Worm (Caenorhabditis elegans): ENCODE data around the gene acs-15.

DNA sequence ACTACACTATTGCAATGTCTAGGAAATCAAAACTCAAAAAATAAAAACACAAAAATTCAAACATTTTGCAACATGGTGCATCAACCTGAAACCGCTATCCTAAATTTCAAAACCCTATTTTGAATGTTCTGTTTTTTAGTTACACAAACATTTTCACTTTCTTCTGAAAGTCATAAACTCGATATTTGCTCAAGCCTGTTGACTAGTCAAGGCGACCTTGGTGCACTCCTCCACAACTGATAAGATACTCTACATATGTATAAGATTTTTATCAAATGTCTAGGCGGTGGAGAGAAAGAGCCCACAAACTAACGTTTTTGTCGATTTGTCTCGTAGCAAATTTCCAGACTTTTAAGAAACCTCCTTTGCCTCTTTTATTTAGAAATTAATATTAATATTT lies 44.8 kb upstream of the acs-15 start, which contains the start of gene T07D3.4:
- no peak for TF ChIP-seq unc-62 (GFP tag; optimal IDR thresholded peaks at IDR 0.05)
- TF ChIP-seq nhr-77 (tag; optimal IDR thresholded peaks at IDR 0.05), result no peak
- no peak for TF ChIP-seq jun-1 (tag; optimal IDR thresholded peaks at IDR 0.05)
- TF ChIP-seq nhr-76 (tag; optimal IDR thresholded peaks at IDR 0.05), result no peak
- no peak for TF ChIP-seq ztf-11 (tag; optimal IDR thresholded peaks at IDR 0.05)
- TF ChIP-seq R02D3.7 (tag; optimal IDR thresholded peaks at IDR 0.05), result no peak
- TF ChIP-seq zag-1 (tag; optimal IDR thresholded peaks at IDR 0.05), result no peak
- no peak for TF ChIP-seq ama-1 (optimal IDR thresholded peaks at IDR 0.05)
- TF ChIP-seq elt-3 (tag; optimal IDR thresholded peaks at IDR 0.05), result no peak

Measured in whole organism, L3 larva.